Fruit fly (Drosophila melanogaster): ENCODE results near the gene mora.

- no peak for TF ChIP-seq h (optimal IDR thresholded peaks at IDR 0.05)
- no peak for TF ChIP-seq insv (optimal IDR thresholded peaks at IDR 0.05)
- no peak for TF ChIP-seq ttk (optimal IDR thresholded peaks at IDR 0.05)
These were observed 16.8 kb upstream of the mora start, which contains the start of gene CG5510 for dm6 chr3R:24169362-24169761.

Data from Kc167 (cell line).